Fruit fly (Drosophila melanogaster) whole organism, embryonic: ENCODE data around the gene deltaCOP.

Source experiments
- B-H1 ChIP-seq: fragments of 200-800 bp; sonication (Bioruptor generic); IDR thresholded peaks from 3 replicates; pipeline ENCODE4 v1.3.6; 2022; ENCODE audit warnings: missing biosample characterization, missing genetic modification characterization
- CG10321 ChIP-seq: fragments of 200-800 bp; sonication (Bioruptor generic); IDR thresholded peaks from 2 replicates; pipeline ENCODE4 v1.3.6; 2022; ENCODE audit warnings: missing biosample characterization, missing genetic modification characterization
- CG11085 ChIP-seq: fragments of 200-800 bp; sonication (Bioruptor generic); IDR thresholded peaks from 2 replicates; pipeline ENCODE4 v1.3.6; 2022; ENCODE audit warnings: missing biosample characterization, missing genetic modification characterization
- CG12071 ChIP-seq: fragments of 200-800 bp; sonication (Bioruptor generic); optimal IDR thresholded peaks from 3 replicates; lab custom pipeline; 2018; ENCODE audit warnings: missing biosample characterization, mild to moderate bottlenecking, missing genetic modification characterization
- CG12769 ChIP-seq: fragments of 200-800 bp; sonication (Bioruptor generic); optimal IDR thresholded peaks from 2 replicates; lab custom pipeline; 2019; ENCODE audit warnings: missing biosample characterization, mild to moderate bottlenecking, missing genetic modification characterization, moderate library complexity
- CG13123 ChIP-seq: fragments of 200-800 bp; sonication (Bioruptor generic); optimal IDR thresholded peaks from 2 replicates; lab custom pipeline; 2016; ENCODE audit warnings: missing biosample characterization, missing genetic modification characterization
- CG13775 ChIP-seq: fragments of 200-800 bp; sonication (Bioruptor generic); optimal IDR thresholded peaks from 3 replicates; lab custom pipeline; 2017; ENCODE audit warnings: missing biosample characterization, mild to moderate bottlenecking, missing genetic modification characterization
- CG14441 ChIP-seq: fragments of 200-800 bp; sonication (Bioruptor generic); IDR thresholded peaks from 2 replicates; pipeline ENCODE4 v1.3.6; 2022; ENCODE audit warnings: missing biosample characterization, missing genetic modification characterization
- CG15269 ChIP-seq: fragments of 200-800 bp; sonication (Bioruptor generic); optimal IDR thresholded peaks from 2 replicates; lab custom pipeline; 2018; ENCODE audit warnings: missing biosample characterization, mild to moderate bottlenecking, missing genetic modification characterization, moderate library complexity
- CG16863 ChIP-seq: fragments of 200-800 bp; sonication (Bioruptor generic); optimal IDR thresholded peaks from 3 replicates; lab custom pipeline; 2016; ENCODE audit warnings: missing biosample characterization, missing genetic modification characterization
- CG17328 ChIP-seq: fragments of 200-800 bp; sonication (Bioruptor generic); IDR thresholded peaks from 2 replicates; pipeline ENCODE4 v1.3.6; 2022; ENCODE audit warnings: missing biosample characterization, missing genetic modification characterization
- CG18599 ChIP-seq: fragments of 200-800 bp; sonication (Bioruptor generic); optimal IDR thresholded peaks from 3 replicates; lab custom pipeline; 2017; ENCODE audit warnings: missing biosample characterization, missing genetic modification characterization, mild to moderate bottlenecking, moderate library complexity, missing genetic modification reagents
- CG2678 ChIP-seq: fragments of 200-800 bp; sonication (Bioruptor generic); optimal IDR thresholded peaks from 3 replicates; lab custom pipeline; 2019; ENCODE audit warnings: missing biosample characterization, mild to moderate bottlenecking, missing genetic modification characterization, moderate library complexity
- CG3065 ChIP-seq: fragments of 200-800 bp; sonication (Bioruptor generic); optimal IDR thresholded peaks from 2 replicates; lab custom pipeline; 2016; ENCODE audit warnings: missing biosample characterization, missing genetic modification characterization
- CG31388 ChIP-seq: fragments of 200-800 bp; sonication (Bioruptor generic); optimal IDR thresholded peaks from 2 replicates; lab custom pipeline; 2016; ENCODE audit warnings: missing biosample characterization, missing genetic modification characterization
- CG3726 ChIP-seq: fragments of 200-800 bp; sonication (Bioruptor generic); IDR thresholded peaks from 3 replicates; pipeline ENCODE4, ENCODE4 v1.3.6; 2022; ENCODE audit warnings: missing biosample characterization, missing genetic modification characterization
- CG43689 ChIP-seq: fragments of 200-800 bp; sonication (Bioruptor generic); IDR thresholded peaks from 2 replicates; pipeline ENCODE4 v1.3.6; 2022; ENCODE audit warnings: missing biosample characterization, missing genetic modification characterization
- CG4820 ChIP-seq: fragments of 200-800 bp; sonication (Bioruptor generic); optimal IDR thresholded peaks from 3 replicates; lab custom pipeline; 2016; ENCODE audit warnings: missing biosample characterization, missing genetic modification characterization
- CG4854 ChIP-seq: fragments of 200-800 bp; sonication (Bioruptor generic); optimal IDR thresholded peaks from 2 replicates; lab custom pipeline; 2016; ENCODE audit warnings: missing biosample characterization, missing genetic modification characterization, inconsistent platforms
- CG8281 ChIP-seq: fragments of 200-800 bp; sonication (Bioruptor generic); optimal IDR thresholded peaks from 2 replicates; lab custom pipeline; 2018; ENCODE audit warnings: missing biosample characterization, mild to moderate bottlenecking, missing genetic modification characterization, moderate library complexity
- CG9215 ChIP-seq: fragments of 200-800 bp; sonication (Bioruptor generic); IDR thresholded peaks from 2 replicates; pipeline ENCODE4 v1.3.6; 2022; ENCODE audit warnings: missing biosample characterization, missing genetic modification characterization
- CG9797 ChIP-seq: fragments of 200-800 bp; sonication (Bioruptor generic); optimal IDR thresholded peaks from 3 replicates; lab custom pipeline; 2018; ENCODE audit warnings: missing biosample characterization, mild to moderate bottlenecking, missing genetic modification characterization
- CTCF ChIP-seq: fragments of 200-800 bp; sonication (Bioruptor generic); optimal IDR thresholded peaks from 2 replicates; lab custom pipeline; 2017; ENCODE audit warnings: missing biosample characterization, mild to moderate bottlenecking, missing genetic modification characterization, moderate library complexity
- CkIIα-i1 ChIP-seq: fragments of 200-800 bp; sonication (Bioruptor generic); IDR thresholded peaks from 2 replicates; pipeline ENCODE4 v1.3.6; 2022; ENCODE audit warnings: missing biosample characterization, missing genetic modification characterization
- CoRest ChIP-seq: fragments of 200-800 bp; sonication (Bioruptor generic); optimal IDR thresholded peaks from 3 replicates; lab custom pipeline; 2018; ENCODE audit warnings: missing biosample characterization, mild to moderate bottlenecking, missing genetic modification characterization, moderate library complexity
- CrebB ChIP-seq: fragments of 200-800 bp; sonication (Bioruptor generic); optimal IDR thresholded peaks from 3 replicates; lab custom pipeline; 2018; ENCODE audit warnings: missing biosample characterization, mild to moderate bottlenecking, missing genetic modification characterization
- Dek ChIP-seq: fragments of 200-800 bp; sonication (Bioruptor generic); optimal IDR thresholded peaks from 3 replicates; lab custom pipeline; 2019; ENCODE audit warnings: missing biosample characterization, mild to moderate bottlenecking, missing genetic modification characterization, moderate library complexity
- HLH54F ChIP-seq: fragments of 200-800 bp; sonication (Bioruptor generic); optimal IDR thresholded peaks from 3 replicates; lab custom pipeline; 2016; ENCODE audit warnings: missing biosample characterization, missing genetic modification characterization
- HmgZ ChIP-seq: fragments of 200-800 bp; sonication (Bioruptor generic); optimal IDR thresholded peaks from 2 replicates; lab custom pipeline; 2018; ENCODE audit warnings: missing biosample characterization, mild to moderate bottlenecking, missing genetic modification characterization
- MESR4 ChIP-seq: fragments of 200-800 bp; sonication (Bioruptor generic); optimal IDR thresholded peaks from 2 replicates; lab custom pipeline; 2018; ENCODE audit warnings: missing biosample characterization, mild to moderate bottlenecking, missing genetic modification characterization, moderate library complexity
- Oaz ChIP-seq: fragments of 200-800 bp; sonication (Bioruptor generic); IDR thresholded peaks from 2 replicates; pipeline ENCODE4 v1.3.6; 2022; ENCODE audit warnings: missing biosample characterization, missing genetic modification characterization
- Sox102F ChIP-seq: fragments of 200-800 bp; sonication (Bioruptor generic); optimal IDR thresholded peaks from 2 replicates; lab custom pipeline; 2018; ENCODE audit warnings: missing biosample characterization, mild to moderate bottlenecking, missing genetic modification characterization, moderate library complexity
- Xrp1 ChIP-seq: fragments of 200-800 bp; sonication (Bioruptor generic); IDR thresholded peaks from 2 replicates; pipeline ENCODE4 v1.3.6; 2022; ENCODE audit warnings: missing biosample characterization, missing genetic modification characterization
- ac ChIP-seq: fragments of 200-800 bp; sonication (Bioruptor generic); optimal IDR thresholded peaks from 3 replicates; lab custom pipeline; 2017; ENCODE audit warnings: missing biosample characterization, mild to moderate bottlenecking, missing genetic modification characterization
- bigmax ChIP-seq: fragments of 200-800 bp; sonication (Bioruptor generic); optimal IDR thresholded peaks from 2 replicates; lab custom pipeline; 2018; ENCODE audit warnings: missing biosample characterization, mild to moderate bottlenecking, missing genetic modification characterization
- bsh ChIP-seq, 2 experiments: fragments of 200-800 bp; sonication (Bioruptor generic); optimal IDR thresholded peaks; 2 replicates each; lab custom pipeline; 2017 to 2018; ENCODE audit warnings: mild to moderate bottlenecking in 2 of 2, missing biosample characterization in 2 of 2, missing genetic modification characterization in 2 of 2, moderate library complexity in 1 of 2
- danr ChIP-seq: fragments of 200-800 bp; sonication (Bioruptor generic); IDR thresholded peaks from 2 replicates; pipeline ENCODE4 v1.3.6; 2022; ENCODE audit warnings: missing biosample characterization, missing genetic modification characterization
- ftz-f1 ChIP-seq: fragments of 200-800 bp; sonication (Bioruptor generic); optimal IDR thresholded peaks from 2 replicates; lab custom pipeline; 2016; ENCODE audit warnings: missing biosample characterization, missing genetic modification characterization
- lola ChIP-seq, 3 experiments: fragments of >200 bp in 2 of 3; fragments of 200-800 bp in 1 of 3; sonication (Bioruptor generic) in 1 of 3; optimal IDR thresholded peaks; 2 replicates each; lab custom pipeline; 2017 to 2019; ENCODE audit warnings: missing biosample characterization in 3 of 3, missing genetic modification characterization in 3 of 3, mild to moderate bottlenecking in 1 of 3, moderate library complexity in 1 of 3
- nau ChIP-seq: fragments of 200-800 bp; sonication (Bioruptor generic); optimal IDR thresholded peaks from 3 replicates; lab custom pipeline; 2017; ENCODE audit warnings: missing biosample characterization, mild to moderate bottlenecking, missing genetic modification characterization, missing genetic modification reagents
- nmo ChIP-seq: fragments of 200-800 bp; sonication (Bioruptor generic); optimal IDR thresholded peaks from 2 replicates; lab custom pipeline; 2018; ENCODE audit warnings: missing biosample characterization, mild to moderate bottlenecking, missing genetic modification characterization, moderate library complexity
- rib ChIP-seq: fragments of 200-800 bp; sonication (Bioruptor generic); IDR thresholded peaks from 2 replicates; pipeline ENCODE4 v1.3.6; 2022; ENCODE audit warnings: missing biosample characterization, missing genetic modification characterization
- shn ChIP-seq: fragments of 200-800 bp; sonication (Bioruptor generic); optimal IDR thresholded peaks from 3 replicates; lab custom pipeline; 2016; ENCODE audit warnings: missing biosample characterization, missing genetic modification characterization
- stc ChIP-seq: fragments of 200-800 bp; sonication (Bioruptor generic); IDR thresholded peaks from 2 replicates; pipeline ENCODE4 v1.3.6; 2022; ENCODE audit warnings: missing biosample characterization, missing genetic modification characterization
- ttk ChIP-seq: fragments of 200-800 bp; sonication (Bioruptor generic); IDR thresholded peaks from 2 replicates; pipeline ENCODE4 v2.1.2; 2022; ENCODE audit warnings: missing biosample characterization, missing genetic modification characterization
- unc-4 ChIP-seq: fragments of 200-800 bp; sonication (Bioruptor generic); IDR thresholded peaks from 2 replicates; pipeline ENCODE4 v1.3.6; 2022; ENCODE audit warnings: missing biosample characterization, missing genetic modification characterization; ENCODE audit not compliant: partially characterized antibody
- vvl ChIP-seq: fragments of 200-800 bp; sonication (Bioruptor generic); IDR thresholded peaks from 2 replicates; pipeline ENCODE4 v1.3.6; 2022; ENCODE audit warnings: missing biosample characterization, missing genetic modification characterization
- yki ChIP-seq: fragments of >200 bp; optimal IDR thresholded peaks from 3 replicates; lab custom pipeline; 2018
- zen2 ChIP-seq: fragments of 200-800 bp; sonication (Bioruptor generic); IDR thresholded peaks from 3 replicates; pipeline ENCODE4 v1.3.6; 2022; ENCODE audit warnings: missing biosample characterization, missing genetic modification characterization; ENCODE audit not compliant: partially characterized antibody

Gene deltaCOP

DNA sequence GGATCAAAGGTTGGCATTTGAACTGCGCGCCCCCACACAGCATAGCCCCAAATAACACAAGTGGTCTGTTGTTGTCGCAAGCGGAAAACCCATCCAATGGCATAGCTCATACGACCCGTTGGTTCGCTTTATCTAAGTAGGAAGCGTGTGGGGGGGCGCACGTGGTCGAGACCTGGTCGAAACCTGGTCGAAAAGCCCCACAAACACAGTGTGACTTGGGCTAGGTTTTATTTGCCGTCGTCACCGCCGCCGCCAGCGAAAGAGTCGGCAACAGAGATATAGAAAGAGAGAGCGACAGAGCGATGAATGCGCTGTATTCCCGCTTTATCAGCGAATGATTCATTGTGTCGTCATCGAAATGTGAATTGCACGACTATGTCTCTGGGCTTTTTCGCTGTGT is 18.7 kb downstream of the deltaCOP start (continued):
- TF ChIP-seq B-H1 (no peak), MESR4 (GFP tag; lab: Kevin White, UChicago) (no peak), CTCF (GFP tag; lab: Kevin White, UChicago) (no peak), CG43689 (GFP tag; lab: Robert Waterston, UW) (no peak), CG14441 (no peak), CG11085 (GFP tag; lab: Robert Waterston, UW) (no peak), yki (no peak), CkIIα-i1 (GFP tag; lab: Robert Waterston, UW) (no peak), nmo (GFP tag; lab: Kevin White, UChicago) (no peak), ttk (GFP tag; lab: Robert Waterston, UW) (no peak), ftz-f1 (GFP tag; lab: Kevin White, UChicago) (no peak), stc (GFP tag; lab: Robert Waterston, UW) (no peak), rib (GFP tag; lab: Robert Waterston, UW) (0 out of 2 replicates have a peak, but pooled peaks have one; percentile 40), CG13123 (no peak), shn (peak; percentile 3), CG10321 (GFP tag; lab: Robert Waterston, UW) (peak; percentile 36; the same call in 1 of the 2 replicates), ac (GFP tag; lab: Kevin White, UChicago) (no peak), Xrp1 (GFP tag; lab: Robert Waterston, UW) (no peak), CrebB (no peak), CG12769 (tag; lab: Kevin White, UChicago) (peak; percentile 82), vvl (GFP tag; lab: Robert Waterston, UW) (peak; percentile 48; the same call in 1 of the 2 replicates), CG12071 (peak; percentile 8), zen2 (GFP tag; lab: Robert Waterston, UW) (no peak), HLH54F (GFP tag; lab: Kevin White, UChicago) (no peak), CG15269 (tag; lab: Kevin White, UChicago) (no peak), CoRest (tag; lab: Kevin White, UChicago) (no peak), unc-4 (GFP tag; lab: Robert Waterston, UW) (no peak), lola (GFP tag; optimal IDR thresholded peaks at IDR 0.05; lab: Kevin White, UChicago) (no peak), CG4854 (GFP tag; lab: Kevin White, UChicago) (no peak), CG16863 (no peak), danr (GFP tag; lab: Robert Waterston, UW) (no peak), Sox102F (GFP tag; lab: Kevin White, UChicago) (no peak), CG9215 (GFP tag; lab: Robert Waterston, UW) (no peak), CG18599 (GFP tag; lab: Kevin White, UChicago) (no peak), CG8281 (tag; lab: Kevin White, UChicago) (no peak), HmgZ (tag; lab: Kevin White, UChicago) (peak; percentile 27), CG2678 (peak; percentile 5), bsh (GFP tag; optimal IDR thresholded peaks at IDR 0.05; lab: Kevin White, UChicago) (no peak), CG31388 (GFP tag; lab: Kevin White, UChicago) (no peak), Dek (tag; lab: Kevin White, UChicago) (no peak), CG17328 (GFP tag; lab: Robert Waterston, UW) (no peak), CG9797 (GFP tag; lab: Kevin White, UChicago) (no peak), CG3065 (GFP tag; lab: Kevin White, UChicago) (no peak), Oaz (no peak), CG3726 (no peak), bigmax (GFP tag; lab: Kevin White, UChicago) (no peak), nau (GFP tag; lab: Kevin White, UChicago) (no peak), CG4820 (GFP tag; lab: Kevin White, UChicago) (no peak), CG13775 (GFP tag; lab: Kevin White, UChicago) (no peak)
- TF ChIP-seq, all 482 proteins: peak for 36
